Fruit fly (Drosophila melanogaster): ENCODE measurements around the gene mamo.

dm6 chrX:13838892-13839291, 151.4 kb downstream of the mamo start:
- peak; percentile 30 for TF ChIP-seq HmgZ (tag; optimal IDR thresholded peaks at IDR 0.05)
- TF ChIP-seq CG32532 (GFP tag; IDR thresholded peaks at IDR 0.05): peak; percentile 65
- TF ChIP-seq CG4820 (GFP tag; optimal IDR thresholded peaks at IDR 0.05): peak; percentile 83

All from whole organism, embryonic.